Worm (Caenorhabditis elegans) whole organism, L3 larva: ENCODE measurements around the gene adh-5.
A peak's percentile ranks its signal among the peaks of the same experiment; 100 is the strongest.

Experiments
- ZK546.5 ChIP-seq: sonication (generic microtip); optimal IDR thresholded peaks from 2 replicates; lab custom pipeline; 2017; ENCODE audit warnings: missing biosample characterization, missing genetic modification characterization
- ceh-82 ChIP-seq: fragments of 150-350 bp; optimal IDR thresholded peaks from 2 replicates; lab custom pipeline; 2014; ENCODE audit warnings: missing biosample characterization, missing genetic modification characterization
- fkh-10 ChIP-seq: sonication (generic microtip); optimal IDR thresholded peaks from 2 replicates; lab custom pipeline; 2017; ENCODE audit warnings: missing biosample characterization, missing genetic modification reagents, missing genetic modification characterization
- nhr-11 ChIP-seq: fragments of 150-350 bp; optimal IDR thresholded peaks from 2 replicates; lab custom pipeline; 2014; ENCODE audit warnings: missing biosample characterization, missing genetic modification characterization
- nhr-76 ChIP-seq: fragments of 150-350 bp; sonication (generic microtip); optimal IDR thresholded peaks from 5 replicates; lab custom pipeline; 2014; ENCODE audit warnings: missing biosample characterization, missing genetic modification characterization
- pha-4 ChIP-seq: fragments of 150-350 bp; optimal IDR thresholded peaks from 2 replicates; lab custom pipeline; 2014; ENCODE audit warnings: missing biosample characterization, missing genetic modification reagents, missing genetic modification characterization
- snpc-4 ChIP-seq: fragments of 150-350 bp; optimal IDR thresholded peaks from 2 replicates; lab custom pipeline; 2014; ENCODE audit warnings: missing biosample characterization, missing genetic modification characterization

ce11 chrV:964739-965283, 53.2 kb downstream of the adh-5 start, which contains the start of gene sqv-6:
- TF ChIP-seq nhr-76 (tag; lab: Kevin White, UChicago) = no peak
- TF ChIP-seq nhr-11 = no peak
- no peak for TF ChIP-seq ZK546.5 (tag; lab: Kevin White, UChicago)
- no peak for TF ChIP-seq snpc-4 (tag; lab: Kevin White, UChicago)
- TF ChIP-seq fkh-10 (GFP tag; lab: Kevin White, UChicago) = no peak
- TF ChIP-seq pha-4 = peak; percentile 71
- TF ChIP-seq ceh-82 (tag; lab: Kevin White, UChicago) = no peak
